Worm (Caenorhabditis elegans): ENCODE results near the gene Y48B6A.10.

Gene Y48B6A.10

DNA sequence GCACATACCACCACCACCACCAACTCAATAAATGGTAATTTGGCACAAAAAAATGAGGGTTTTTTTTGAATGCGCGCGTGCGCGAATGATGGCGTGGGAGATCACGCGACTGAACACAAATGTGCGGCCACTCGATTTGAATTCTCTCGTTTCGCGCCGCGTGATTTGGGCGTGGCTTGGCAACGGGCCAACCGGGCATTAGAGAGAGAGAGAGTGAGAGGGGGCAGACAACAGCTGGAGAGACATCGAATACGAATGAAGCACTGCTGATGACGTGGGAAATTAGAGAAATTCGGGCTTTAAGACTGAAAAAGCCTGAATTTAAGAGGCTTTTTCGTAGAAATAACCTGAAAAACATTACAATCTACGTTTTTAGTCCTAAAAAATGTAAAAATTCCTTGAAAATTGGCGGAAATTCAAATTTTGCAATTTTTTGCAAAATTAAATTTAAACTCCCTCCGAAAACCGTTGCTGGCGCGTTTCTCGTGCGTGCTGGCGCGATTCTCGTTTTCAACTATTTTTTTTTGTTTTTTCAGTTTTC, 37.3 kb downstream of the Y48B6A.10 start (continued):
- peak; percentile 85 for TF ChIP-seq nhr-28 (tag; optimal IDR thresholded peaks at IDR 0.05)
- 0 out of 2 replicates have a peak, but pooled peaks have one; percentile 49 for TF ChIP-seq snpc-1.2 (GFP tag; IDR thresholded peaks at IDR 0.05)
- peak; percentile 53 for TF ChIP-seq nhr-111 (GFP tag; optimal IDR thresholded peaks at IDR 0.05)
- TF ChIP-seq lin-1 (GFP tag; IDR thresholded peaks at IDR 0.05): peak; percentile 63; the same call in 1 of the 2 replicates
- TF ChIP-seq sdz-12 (GFP tag; optimal IDR thresholded peaks at IDR 0.05): peak; percentile 78
- no peak for TF ChIP-seq ceh-28 (tag; optimal IDR thresholded peaks at IDR 0.05)
- TF ChIP-seq lin-15B (tag; optimal IDR thresholded peaks at IDR 0.05): peak; percentile 19
- TF ChIP-seq unc-62 (GFP tag; optimal IDR thresholded peaks at IDR 0.05 in 1 of 2): peak in 1 of 2 experiments; percentile 99
- peak; percentile 5 for TF ChIP-seq unc-62 (tag; optimal IDR thresholded peaks at IDR 0.05)
- peak; percentile 77 for TF ChIP-seq nhr-25 (tag; optimal IDR thresholded peaks at IDR 0.05; ENCODE audit: borderline replicate concordance, insufficient read depth)
- no peak for TF ChIP-seq cey-2 (tag; optimal IDR thresholded peaks at IDR 0.05; ENCODE audit: borderline replicate concordance, insufficient read depth)
- no peak for TF ChIP-seq aly-2 (tag; optimal IDR thresholded peaks at IDR 0.05)
- TF ChIP-seq mdl-1 (tag; optimal IDR thresholded peaks at IDR 0.05): peak; percentile 82 to 96
- no peak for TF ChIP-seq ces-1 (GFP tag; optimal IDR thresholded peaks at IDR 0.05)
- peak; percentile 59 for TF ChIP-seq Y5F2A.4 (GFP tag; optimal IDR thresholded peaks at IDR 0.05)
- TF ChIP-seq lin-39 (tag; optimal IDR thresholded peaks at IDR 0.05): no peak
- 0 out of 2 replicates have a peak, but pooled peaks have one; percentile 13 for TF ChIP-seq nhr-41 (GFP tag; IDR thresholded peaks at IDR 0.05)
- TF ChIP-seq saeg-2 (GFP tag; IDR thresholded peaks at IDR 0.05): 0 out of 2 replicates have a peak, but pooled peaks have one; percentile 40
- TF ChIP-seq nhr-237 (tag; optimal IDR thresholded peaks at IDR 0.05): peak; percentile 47
- peak; percentile 91 for TF ChIP-seq pha-4 (GFP tag; IDR thresholded peaks at IDR 0.05)
- TF ChIP-seq pha-4 (tag; optimal IDR thresholded peaks at IDR 0.05): peak; percentile 26

DNA sequence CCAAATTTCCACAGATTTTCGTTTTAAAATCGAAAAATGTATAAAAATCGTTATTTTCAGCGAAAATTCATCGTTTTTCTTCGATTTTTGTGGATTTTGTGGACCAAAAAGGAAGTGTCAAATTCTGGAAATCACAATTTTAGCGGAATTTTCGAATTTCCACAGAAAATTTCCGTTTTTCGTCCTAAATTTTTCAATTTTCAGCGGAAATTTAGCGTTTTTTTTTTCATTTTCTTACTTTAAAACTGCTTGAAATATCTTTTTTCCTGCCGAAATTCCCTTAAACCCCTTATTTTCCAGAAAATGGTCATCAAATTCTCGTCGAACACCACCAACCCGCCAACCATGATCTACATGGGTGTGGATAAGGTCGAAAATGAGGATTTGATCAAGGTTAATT, 37.8 kb downstream of the Y48B6A.10 start, which contains the start of gene Y54G11A.2:
Gene Y54G11A.2 (plus strand): TSS at position 301 of the 400 bp plus-strand sequence.
- no peak for TF ChIP-seq aha-1 (tag)
- TF ChIP-seq ctbp-1 (GFP tag; IDR thresholded peaks at IDR 0.05): no peak
- TF ChIP-seq nhr-28 (tag; optimal IDR thresholded peaks at IDR 0.05): no peak
- TF ChIP-seq Y5F2A.4 (GFP tag; optimal IDR thresholded peaks at IDR 0.05): no peak
- no peak for TF ChIP-seq nhr-76 (tag; optimal IDR thresholded peaks at IDR 0.05)
- no peak for TF ChIP-seq ceh-32 (tag; optimal IDR thresholded peaks at IDR 0.05; ENCODE audit: poor library complexity)

DNA sequence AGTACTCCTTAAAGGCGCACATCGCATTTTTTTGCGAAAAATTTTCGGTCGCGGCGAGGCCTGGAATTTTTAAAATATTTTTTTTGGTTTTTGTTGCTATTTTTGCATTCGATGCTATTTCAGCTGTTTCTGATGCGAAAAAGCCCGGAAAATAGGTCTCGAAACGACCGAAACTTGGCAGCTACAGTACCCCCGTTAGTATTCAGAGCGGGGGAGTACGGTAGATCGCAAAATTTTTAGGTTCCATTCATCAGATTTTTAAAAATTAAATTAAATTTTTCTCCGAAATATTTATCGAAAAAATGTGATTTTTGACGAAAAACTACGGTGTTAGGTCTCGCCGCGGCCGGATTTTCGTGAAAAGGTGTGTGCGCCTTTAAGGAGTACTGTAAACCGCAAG, 41.6 kb downstream of the Y48B6A.10 start:
- TF ChIP-seq zip-2 (tag; optimal IDR thresholded peaks at IDR 0.05) (no peak), mes-2 (tag; optimal IDR thresholded peaks at IDR 0.05; ENCODE audit: poor library complexity, severe bottlenecking) (no peak), tag-97 (GFP tag; IDR thresholded peaks at IDR 0.05) (no peak), egl-43 (GFP tag; IDR thresholded peaks at IDR 0.05) (no peak), Y105C5A.15 (GFP tag; IDR thresholded peaks at IDR 0.05) (no peak), nhr-42 (GFP tag; IDR thresholded peaks at IDR 0.05) (peak; percentile 41; the same call in 1 of the 2 replicates), gei-8 (GFP tag; optimal IDR thresholded peaks at IDR 0.05) (peak; percentile 14)

DNA sequence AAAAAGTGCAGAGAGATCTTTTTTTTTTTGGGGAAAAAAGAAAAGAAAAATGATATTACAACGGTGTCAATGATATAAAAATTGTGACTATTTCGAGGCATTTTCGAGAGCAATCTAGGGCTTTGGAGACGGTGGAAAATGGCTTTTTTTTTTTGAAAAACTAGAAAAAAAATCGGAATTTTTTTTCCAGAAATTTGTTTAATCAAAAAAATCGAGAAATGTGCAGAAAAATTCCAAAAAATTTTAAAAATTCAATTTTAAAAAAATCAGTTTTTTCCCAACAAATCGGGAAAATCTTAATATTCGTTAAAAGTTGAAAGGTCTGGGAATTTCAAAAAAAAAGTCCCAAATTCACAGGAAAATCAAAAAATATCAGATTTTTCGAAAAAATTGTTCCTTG, 42.6 kb downstream of the Y48B6A.10 start, which contains the start of gene Y54G11A.19:
Gene Y54G11A.19 (minus strand): TSS at position 101 of the 400 bp plus-strand sequence.
- no peak for TF ChIP-seq saeg-2 (GFP tag; IDR thresholded peaks at IDR 0.05)

DNA sequence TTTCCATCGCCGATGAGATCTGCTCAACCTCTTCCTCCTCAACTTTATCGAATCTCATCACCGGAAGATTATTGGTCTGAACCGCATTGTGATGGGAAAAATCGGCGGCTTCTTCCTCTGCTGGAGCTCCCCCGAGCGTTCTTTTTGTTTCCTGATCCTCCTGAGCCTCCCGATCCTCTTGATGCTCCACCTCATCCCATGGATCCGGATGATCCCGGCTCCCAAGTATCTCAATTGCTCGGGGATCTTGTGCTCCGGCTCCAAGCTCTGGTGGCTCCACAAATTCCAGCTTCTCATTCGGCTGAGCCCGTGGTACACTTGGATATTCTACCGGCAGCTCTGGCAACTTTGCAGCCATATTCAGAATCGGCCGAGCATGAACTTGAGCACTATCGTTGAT, 43.7 kb downstream of the Y48B6A.10 start:
- TF ChIP-seq aly-2 (tag; optimal IDR thresholded peaks at IDR 0.05) (no peak), set-16 (GFP tag; IDR thresholded peaks at IDR 0.05) (peak; percentile 76)
